Worm (Caenorhabditis elegans): ENCODE measurements around the gene R05A10.4.

The R05A10.4 gene

ce11 chrIV:14143042-14143441 is 29.2 kb upstream of the R05A10.4 start:
- TF ChIP-seq hmg-20 (GFP tag; IDR thresholded peaks at IDR 0.05) (no peak), sptf-2 (GFP tag; optimal IDR thresholded peaks at IDR 0.05) (no peak), athp-1 (tag; optimal IDR thresholded peaks at IDR 0.05) (no peak), rec-8 (tag; optimal IDR thresholded peaks at IDR 0.05) (no peak), Y67H2A.10 (GFP tag; conservative IDR thresholded peaks at IDR 0.05) (no peak), nhr-27 (tag; optimal IDR thresholded peaks at IDR 0.05) (no peak), attf-6 (GFP tag; IDR thresholded peaks at IDR 0.05) (peak; percentile 74; the same call in 1 of the 2 replicates), ztf-6 (GFP tag; IDR thresholded peaks at IDR 0.05) (no peak), dpff-1 (tag; optimal IDR thresholded peaks at IDR 0.05) (no peak), snpc-4 (GFP tag; optimal IDR thresholded peaks at IDR 0.05) (peak; percentile 2), snpc-4 (tag; optimal IDR thresholded peaks at IDR 0.05) (peak in 3 of 4 experiments; percentile 26 to 29 (median 27)), Y79H2A.3 (GFP tag; conservative IDR thresholded peaks at IDR 0.05) (no peak), F37B4.10 (GFP tag; IDR thresholded peaks at IDR 0.05) (no peak), repo-1 (tag; optimal IDR thresholded peaks at IDR 0.05) (no peak)

- TF ChIP-seq unc-62 (GFP tag; optimal IDR thresholded peaks at IDR 0.05) (no peak), efl-1 (GFP tag; optimal IDR thresholded peaks at IDR 0.05) (no peak), ceh-79 (tag; optimal IDR thresholded peaks at IDR 0.05) (no peak), lag-1 (GFP tag; IDR thresholded peaks at IDR 0.05) (no peak), lin-54 (GFP tag; optimal IDR thresholded peaks at IDR 0.05) (no peak), tlf-1 (GFP tag; optimal IDR thresholded peaks at IDR 0.05) (no peak), tbp1 (GFP tag; optimal IDR thresholded peaks at IDR 0.05) (no peak), ztf-28 (GFP tag; IDR thresholded peaks at IDR 0.05) (no peak), B0019.2 (GFP tag; conservative IDR thresholded peaks at IDR 0.05) (no peak), dox-1 (GFP tag; IDR thresholded peaks at IDR 0.05) (no peak), nfyb-1 (GFP tag; IDR thresholded peaks at IDR 0.05) (no peak), C06A6.2 (GFP tag; conservative IDR thresholded peaks at IDR 0.05) (no peak), nhr-179 (tag; optimal IDR thresholded peaks at IDR 0.05) (no peak), zim-3 (tag; optimal IDR thresholded peaks at IDR 0.05) (no peak), hsf-1 (GFP tag; IDR thresholded peaks at IDR 0.05) (no peak), attf-5 (GFP tag; optimal IDR thresholded peaks at IDR 0.05) (no peak), bed-1 (GFP tag; IDR thresholded peaks at IDR 0.05) (no peak)
These were observed 26.7 kb upstream of the R05A10.4 start, which contains the start of gene oac-37 for ce11 chrIV:14145594-14145993. Gene oac-37, plus strand, starts transcription at chrIV:14145894.

DNA sequence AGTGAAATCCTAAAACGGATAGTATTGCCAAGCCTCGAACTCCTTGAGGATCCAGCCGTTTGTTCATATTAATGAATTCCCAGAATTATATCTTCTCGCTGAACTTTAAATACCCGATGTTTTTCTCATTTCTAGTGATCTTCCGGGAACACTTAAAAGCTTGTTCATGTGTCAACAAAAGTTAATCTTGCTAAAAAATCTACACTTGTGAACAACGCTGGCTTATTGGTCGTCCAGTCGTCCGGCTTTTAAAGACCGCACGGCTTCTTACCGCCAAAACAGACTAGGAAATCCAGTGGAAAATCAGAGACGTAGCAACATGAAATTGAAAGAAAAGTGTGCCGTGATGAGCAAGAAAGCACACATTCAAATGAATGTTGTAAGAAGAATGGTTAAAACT is 19.0 kb upstream of the R05A10.4 start, which contains the start of gene oac-38:
TSS of gene oac-38 (minus strand) at position 101 of the 400 bp plus-strand sequence.
- TF ChIP-seq F23B12.7 (tag; optimal IDR thresholded peaks at IDR 0.05; ENCODE audit: insufficient read depth) (no peak), dpff-1 (tag; optimal IDR thresholded peaks at IDR 0.05) (no peak), T07F8.4 (tag; optimal IDR thresholded peaks at IDR 0.05) (no peak), Y67H2A.10 (GFP tag; conservative IDR thresholded peaks at IDR 0.05) (no peak), pbrm-1 (GFP tag; IDR thresholded peaks at IDR 0.05) (no peak), ztf-22 (GFP tag; optimal IDR thresholded peaks at IDR 0.05) (no peak), hsf-1 (GFP tag; IDR thresholded peaks at IDR 0.05) (no peak), ztf-26 (tag; optimal IDR thresholded peaks at IDR 0.05) (no peak), efl-1 (GFP tag; optimal IDR thresholded peaks at IDR 0.05) (no peak), mel-28 (tag; optimal IDR thresholded peaks at IDR 0.05; ENCODE audit: borderline replicate concordance) (no peak), lsl-1 (GFP tag; optimal IDR thresholded peaks at IDR 0.05) (no peak), rpc-1 (optimal IDR thresholded peaks at IDR 0.05) (no peak), rpc-1 (tag; optimal IDR thresholded peaks at IDR 0.05) (no peak), lin-40 (tag; optimal IDR thresholded peaks at IDR 0.05) (no peak), F57A8.1 (GFP tag; optimal IDR thresholded peaks at IDR 0.05) (no peak), ceh-27 (GFP tag; optimal IDR thresholded peaks at IDR 0.05) (no peak), let-607 (tag; optimal IDR thresholded peaks at IDR 0.05) (no peak), ama-1 (optimal IDR thresholded peaks at IDR 0.05) (no peak), ama-1 (GFP tag; optimal IDR thresholded peaks at IDR 0.05) (no peak), F39B2.1 (GFP tag; IDR thresholded peaks at IDR 0.05) (no peak), ets-4 (GFP tag; optimal IDR thresholded peaks at IDR 0.05) (no peak), ztf-6 (GFP tag; IDR thresholded peaks at IDR 0.05) (no peak)

Measured in whole organism, young adult.